Fruit fly (Drosophila melanogaster) whole organism, embryonic: Measurements from ENCODE around the gene CG4301.

Experiments
- CG10267 ChIP-seq: fragments of 200-800 bp; sonication (Bioruptor generic); optimal IDR thresholded peaks from 2 replicates; lab custom pipeline; 2018; ENCODE audit warnings: missing biosample characterization, mild to moderate bottlenecking, missing genetic modification characterization, moderate library complexity
- CG11247 ChIP-seq: fragments of 200-800 bp; sonication (Bioruptor generic); IDR thresholded peaks from 2 replicates; pipeline ENCODE4 v1.3.6; 2022; ENCODE audit warnings: missing biosample characterization, missing genetic modification characterization
- CG11456 ChIP-seq: fragments of 200-800 bp; sonication (Bioruptor generic); IDR thresholded peaks from 3 replicates; pipeline ENCODE4 v1.3.6; 2022; ENCODE audit warnings: missing biosample characterization, missing genetic modification characterization
- CG12769 ChIP-seq: fragments of 200-800 bp; sonication (Bioruptor generic); optimal IDR thresholded peaks from 2 replicates; lab custom pipeline; 2019; ENCODE audit warnings: missing biosample characterization, mild to moderate bottlenecking, missing genetic modification characterization, moderate library complexity
- CG13287 ChIP-seq: fragments of 200-800 bp; sonication (Bioruptor generic); IDR thresholded peaks from 2 replicates; pipeline ENCODE4 v1.3.6; 2022; ENCODE audit warnings: missing biosample characterization, missing genetic modification characterization; ENCODE audit not compliant: partially characterized antibody
- CG14441 ChIP-seq: fragments of 200-800 bp; sonication (Bioruptor generic); IDR thresholded peaks from 2 replicates; pipeline ENCODE4 v1.3.6; 2022; ENCODE audit warnings: missing biosample characterization, missing genetic modification characterization
- CG15073 ChIP-seq: fragments of 200-800 bp; sonication (Bioruptor generic); optimal IDR thresholded peaks from 2 replicates; lab custom pipeline; 2016; ENCODE audit warnings: missing biosample characterization, missing genetic modification characterization
- CG16779 ChIP-seq: fragments of 200-800 bp; sonication (Bioruptor generic); IDR thresholded peaks from 2 replicates; pipeline ENCODE4 v1.3.6; 2022; ENCODE audit warnings: missing biosample characterization, missing genetic modification characterization
- CG17328 ChIP-seq: fragments of 200-800 bp; sonication (Bioruptor generic); IDR thresholded peaks from 2 replicates; pipeline ENCODE4 v1.3.6; 2022; ENCODE audit warnings: missing biosample characterization, missing genetic modification characterization
- CG1832 ChIP-seq: fragments of 200-800 bp; sonication (Bioruptor generic); optimal IDR thresholded peaks from 2 replicates; lab custom pipeline; 2017; ENCODE audit warnings: missing biosample characterization, mild to moderate bottlenecking, missing genetic modification characterization, inconsistent platforms
- CG2875 ChIP-seq: fragments of 200-800 bp; sonication (Bioruptor generic); optimal IDR thresholded peaks from 2 replicates; lab custom pipeline; 2017; ENCODE audit warnings: missing biosample characterization, mild to moderate bottlenecking, missing genetic modification characterization, missing genetic modification reagents
- CG2889 ChIP-seq: fragments of 200-800 bp; sonication (Bioruptor generic); IDR thresholded peaks from 3 replicates; pipeline ENCODE4 v1.3.6; 2022; ENCODE audit warnings: missing biosample characterization, missing genetic modification characterization
- CG30431 ChIP-seq: fragments of 200-800 bp; sonication (Bioruptor generic); optimal IDR thresholded peaks from 2 replicates; lab custom pipeline; 2017; ENCODE audit warnings: missing biosample characterization, missing genetic modification characterization
- CG4404 ChIP-seq: fragments of 200-800 bp; sonication (Bioruptor generic); IDR thresholded peaks from 2 replicates; pipeline ENCODE4 v1.3.6; 2022; ENCODE audit warnings: missing biosample characterization, missing genetic modification characterization
- CG4707 ChIP-seq: fragments of 200-800 bp; sonication (Bioruptor generic); optimal IDR thresholded peaks from 2 replicates; lab custom pipeline; 2018; ENCODE audit warnings: missing biosample characterization, mild to moderate bottlenecking, missing genetic modification characterization, moderate library complexity
- CHES-1-like ChIP-seq: fragments of 200-800 bp; sonication (Bioruptor generic); optimal IDR thresholded peaks from 2 replicates; lab custom pipeline; 2016; ENCODE audit warnings: missing biosample characterization, missing genetic modification characterization
- Doc2 ChIP-seq: fragments of 200-800 bp; sonication (Bioruptor generic); IDR thresholded peaks from 2 replicates; pipeline ENCODE4 v1.3.6; 2022; ENCODE audit warnings: missing biosample characterization, missing genetic modification characterization
- E2f1 ChIP-seq: fragments of 200-800 bp; sonication (Bioruptor generic); IDR thresholded peaks from 2 replicates; pipeline ENCODE4 v1.3.6; 2022; ENCODE audit warnings: missing biosample characterization, missing genetic modification characterization
- ERR ChIP-seq: fragments of 200-800 bp; sonication (Bioruptor generic); optimal IDR thresholded peaks from 2 replicates; lab custom pipeline; 2016; ENCODE audit warnings: missing biosample characterization, missing genetic modification characterization
- Elba2 ChIP-seq: fragments of 200-800 bp; sonication (Bioruptor generic); optimal IDR thresholded peaks from 3 replicates; lab custom pipeline; 2016; ENCODE audit warnings: missing biosample characterization, missing genetic modification characterization
- Ets65A ChIP-seq: fragments of 200-800 bp; sonication (Bioruptor generic); peaks from one replicate; lab custom pipeline; 2016; ENCODE audit warnings: missing biosample characterization, missing genetic modification characterization
- Mad ChIP-seq: fragments of 200-800 bp; sonication (Bioruptor generic); optimal IDR thresholded peaks from 2 replicates; lab custom pipeline; 2016; ENCODE audit warnings: missing biosample characterization, missing genetic modification characterization
- Med ChIP-seq: fragments of 200-800 bp; sonication (Bioruptor generic); peaks from one replicate; lab custom pipeline; 2016; ENCODE audit warnings: missing biosample characterization, missing genetic modification characterization, mild to moderate bottlenecking, inconsistent platforms, moderate library complexity
- Myb ChIP-seq: fragments of 200-800 bp; sonication (Bioruptor generic); optimal IDR thresholded peaks from 2 replicates; lab custom pipeline; 2016; ENCODE audit warnings: missing biosample characterization, missing genetic modification characterization
- Nf-YB ChIP-seq: fragments of 200-800 bp; sonication (Bioruptor generic); optimal IDR thresholded peaks from 3 replicates; lab custom pipeline; 2019; ENCODE audit warnings: missing biosample characterization, mild to moderate bottlenecking, missing genetic modification characterization, moderate library complexity
- PHDP ChIP-seq: fragments of 200-800 bp; sonication (Bioruptor generic); optimal IDR thresholded peaks from 3 replicates; lab custom pipeline; 2018; ENCODE audit warnings: missing biosample characterization, mild to moderate bottlenecking, missing genetic modification characterization, moderate library complexity
- Side ChIP-seq: fragments of 200-800 bp; sonication (Bioruptor generic); optimal IDR thresholded peaks from 2 replicates; lab custom pipeline; 2016; ENCODE audit warnings: missing biosample characterization, missing genetic modification characterization
- YL-1 ChIP-seq: fragments of 200-800 bp; sonication (Bioruptor generic); optimal IDR thresholded peaks from 3 replicates; lab custom pipeline; 2017; ENCODE audit warnings: missing biosample characterization, mild to moderate bottlenecking, missing genetic modification characterization
- cas ChIP-seq: fragments of 200-800 bp; sonication (Bioruptor generic); IDR thresholded peaks from 2 replicates; pipeline ENCODE4 v1.3.6; 2022; ENCODE audit warnings: missing biosample characterization, missing genetic modification characterization
- chinmo ChIP-seq: fragments of 200-800 bp; sonication (Bioruptor generic); IDR thresholded peaks from 4 replicates; pipeline ENCODE4 v1.3.6; 2022; ENCODE audit warnings: missing biosample characterization, missing genetic modification characterization; ENCODE audit not compliant: partially characterized antibody
- chm ChIP-seq: fragments of 200-800 bp; sonication (Bioruptor generic); IDR thresholded peaks from 2 replicates; pipeline ENCODE4 v1.3.6; 2022; ENCODE audit warnings: missing biosample characterization, missing genetic modification characterization
- da ChIP-seq: fragments of 200-800 bp; sonication (Bioruptor generic); optimal IDR thresholded peaks from 2 replicates; lab custom pipeline; 2016; ENCODE audit warnings: missing biosample characterization, missing genetic modification characterization
- emc ChIP-seq: fragments of 200-800 bp; sonication (Bioruptor generic); optimal IDR thresholded peaks from 2 replicates; lab custom pipeline; 2016; ENCODE audit warnings: missing biosample characterization, missing genetic modification characterization
- eyg ChIP-seq: fragments of 200-800 bp; sonication (Bioruptor generic); optimal IDR thresholded peaks from 3 replicates; lab custom pipeline; 2016; ENCODE audit warnings: missing biosample characterization, missing genetic modification characterization
- ind ChIP-seq: fragments of 200-800 bp; sonication (Bioruptor generic); optimal IDR thresholded peaks from 3 replicates; lab custom pipeline; 2016; ENCODE audit warnings: missing biosample characterization, missing genetic modification characterization
- lab ChIP-seq: fragments of 200-800 bp; sonication (Bioruptor generic); optimal IDR thresholded peaks from 3 replicates; lab custom pipeline; 2017; ENCODE audit warnings: missing biosample characterization, missing genetic modification characterization, mild to moderate bottlenecking, moderate library complexity, missing genetic modification reagents
- mld ChIP-seq: fragments of 200-800 bp; sonication (Bioruptor generic); IDR thresholded peaks from 3 replicates; pipeline ENCODE4 v1.3.6; 2022; ENCODE audit warnings: missing biosample characterization, missing genetic modification characterization; ENCODE audit not compliant: partially characterized antibody
- nau ChIP-seq: fragments of 200-800 bp; sonication (Bioruptor generic); optimal IDR thresholded peaks from 3 replicates; lab custom pipeline; 2017; ENCODE audit warnings: missing biosample characterization, mild to moderate bottlenecking, missing genetic modification characterization, missing genetic modification reagents
- nom ChIP-seq: fragments of 200-800 bp; sonication (Bioruptor generic); optimal IDR thresholded peaks from 2 replicates; lab custom pipeline; 2017; ENCODE audit warnings: missing biosample characterization, missing genetic modification characterization, mild to moderate bottlenecking, moderate library complexity, missing genetic modification reagents
- odd ChIP-seq: fragments of 200-800 bp; sonication (Bioruptor generic); optimal IDR thresholded peaks from 2 replicates; lab custom pipeline; 2017; ENCODE audit warnings: missing biosample characterization, mild to moderate bottlenecking, missing genetic modification characterization
- otp ChIP-seq: fragments of 200-800 bp; sonication (Bioruptor generic); IDR thresholded peaks from 3 replicates; pipeline ENCODE4, ENCODE4 v1.3.6; 2022; ENCODE audit warnings: missing biosample characterization, missing genetic modification characterization
- pfk ChIP-seq: fragments of 200-800 bp; sonication (Bioruptor generic); optimal IDR thresholded peaks from 2 replicates; lab custom pipeline; 2018; ENCODE audit warnings: missing biosample characterization, mild to moderate bottlenecking, missing genetic modification characterization, moderate library complexity
- sc ChIP-seq, 3 experiments: fragments of >200 bp in 2 of 3; fragments of 200-800 bp in 1 of 3; sonication (Bioruptor generic) in 1 of 3; optimal IDR thresholded peaks; 2 replicates in 2 of 3; 3 replicates in 1 of 3; lab custom pipeline; 2017; ENCODE audit warnings: mild to moderate bottlenecking in 1 of 3, missing biosample characterization in 1 of 3, missing genetic modification characterization in 1 of 3, missing genetic modification reagents in 1 of 3
- sisA ChIP-seq: fragments of 200-800 bp; sonication (Bioruptor generic); IDR thresholded peaks from 2 replicates; pipeline ENCODE4 v1.3.6; 2022; ENCODE audit warnings: missing biosample characterization, missing genetic modification characterization
- sna ChIP-seq: fragments of 200-800 bp; sonication (Bioruptor generic); IDR thresholded peaks from 2 replicates; pipeline ENCODE4 v1.3.6; 2022; ENCODE audit warnings: missing biosample characterization, missing genetic modification characterization; ENCODE audit not compliant: partially characterized antibody
- sqz ChIP-seq: fragments of 200-800 bp; sonication (Bioruptor generic); optimal IDR thresholded peaks from 3 replicates; lab custom pipeline; 2018; ENCODE audit warnings: missing biosample characterization, mild to moderate bottlenecking, missing genetic modification characterization
- tin ChIP-seq: fragments of 200-800 bp; sonication (Bioruptor generic); optimal IDR thresholded peaks from 3 replicates; lab custom pipeline; 2016; ENCODE audit warnings: missing biosample characterization, missing genetic modification characterization
- toy ChIP-seq: fragments of 200-800 bp; sonication (Bioruptor generic); IDR thresholded peaks from 2 replicates; pipeline ENCODE4 v1.3.6; 2022; ENCODE audit warnings: missing biosample characterization, missing genetic modification characterization
- vfl ChIP-seq: fragments of 200-800 bp; sonication (Bioruptor generic); optimal IDR thresholded peaks from 2 replicates; lab custom pipeline; 2016; ENCODE audit warnings: missing biosample characterization, missing genetic modification characterization

Gene CG4301

dm6 chrX:16422466-16423124, 17.3 kb downstream of the CG4301 start, which contains the start of gene hang (continued):
- TF ChIP-seq sna (GFP tag; lab: Robert Waterston, UW) (peak; percentile 57), CG1832 (GFP tag; lab: Kevin White, UChicago) (no peak), E2f1 (GFP tag; lab: Robert Waterston, UW) (peak; percentile 28; the same call in 1 of the 2 replicates), Ets65A (GFP tag; lab: Kevin White, UChicago) (peak; percentile 85), CG30431 (GFP tag; lab: Kevin White, UChicago) (no peak), chinmo (GFP tag; lab: Robert Waterston, UW) (peak; percentile 42; the same call in 1 of the 4 replicates), CG4404 (no peak), pfk (GFP tag; lab: Kevin White, UChicago) (peak; percentile 34), cas (GFP tag; lab: Robert Waterston, UW) (peak; percentile 25; the same call in 1 of the 2 replicates), CG17328 (peak; percentile 38), CG10267 (tag; lab: Kevin White, UChicago) (peak; percentile 50), ERR (peak; percentile 22), sqz (GFP tag; lab: Kevin White, UChicago) (peak; percentile 47), eyg (peak; percentile 37), Myb (GFP tag; lab: Kevin White, UChicago) (peak; percentile 39), CG12769 (tag; lab: Kevin White, UChicago) (peak; percentile 65), CG14441 (peak; percentile 49), lab (GFP tag; lab: Kevin White, UChicago) (peak; percentile 68), CG11456 (peak; percentile 70), Doc2 (GFP tag; lab: Robert Waterston, UW) (no peak), PHDP (tag; lab: Kevin White, UChicago) (peak; percentile 20), odd (GFP tag; lab: Kevin White, UChicago) (peak; percentile 62), CG2875 (GFP tag; lab: Kevin White, UChicago) (peak; percentile 6), CG2889 (no peak), CG13287 (GFP tag; lab: Robert Waterston, UW) (peak; percentile 79), Nf-YB (GFP tag; lab: Kevin White, UChicago) (peak; percentile 18), sisA (GFP tag; lab: Robert Waterston, UW) (0 out of 2 replicates have a peak, but pooled peaks have one; percentile 17), emc (GFP tag; lab: Kevin White, UChicago) (no peak), mld (GFP tag; lab: Robert Waterston, UW) (peak; percentile 77; the same call in 1 of the 3 replicates), toy (GFP tag; lab: Robert Waterston, UW) (no peak), ind (GFP tag; lab: Kevin White, UChicago) (peak; percentile 10), sc (optimal IDR thresholded peaks at IDR 0.05; lab: Kevin White, UChicago) (no peak), sc (GFP tag; optimal IDR thresholded peaks at IDR 0.05; lab: Kevin White, UChicago) (no peak), Elba2 (GFP tag; lab: Kevin White, UChicago) (peak; percentile 35), otp (peak; percentile 8; the same call in 1 of the 3 replicates), chm (GFP tag; lab: Robert Waterston, UW) (peak; percentile 77), CG11247 (GFP tag; lab: Robert Waterston, UW) (peak; percentile 51), YL-1 (GFP tag; lab: Kevin White, UChicago) (peak; percentile 39), CG15073 (GFP tag; lab: Kevin White, UChicago) (no peak), Mad (GFP tag; lab: Kevin White, UChicago) (peak; percentile 41), da (peak; percentile 4), Side (GFP tag; lab: Kevin White, UChicago) (peak; percentile 29), Med (GFP tag; lab: Kevin White, UChicago) (peak; percentile 96), CHES-1-like (GFP tag; lab: Kevin White, UChicago) (peak; percentile 51), tin (GFP tag; lab: Kevin White, UChicago) (no peak), nau (GFP tag; lab: Kevin White, UChicago) (peak; percentile 10), vfl (no peak), CG4707 (peak; percentile 1), nom (peak; percentile 67), CG16779 (0 out of 2 replicates have a peak, but pooled peaks have one; percentile 49)
